Worm (Caenorhabditis elegans): ENCODE results near the gene F32D8.15.

- TF ChIP-seq snpc-1.2 (GFP tag; IDR thresholded peaks at IDR 0.05), result no peak
- no peak for TF ChIP-seq skn-1 (tag; optimal IDR thresholded peaks at IDR 0.05)
- no peak for TF ChIP-seq lin-13 (GFP tag; optimal IDR thresholded peaks at IDR 0.05)
- no peak for TF ChIP-seq nhr-28 (tag; optimal IDR thresholded peaks at IDR 0.05)
- no peak for TF ChIP-seq arid-1 (GFP tag; conservative IDR thresholded peaks at IDR 0.05)
- TF ChIP-seq lin-39 (tag; optimal IDR thresholded peaks at IDR 0.05), result no peak
- TF ChIP-seq nhr-77 (tag; optimal IDR thresholded peaks at IDR 0.05), result no peak
Measured at ce11 chrV:10939990-10940570, 36.2 kb downstream of the F32D8.15 start.
